Fruit fly (Drosophila melanogaster) whole organism, embryonic: ENCODE results near the gene CG14684.

ENCODE experiments used
- Blimp-1 ChIP-seq: fragments of 200-800 bp; sonication (Bioruptor generic); optimal IDR thresholded peaks from 3 replicates; lab custom pipeline; 2018; ENCODE audit warnings: missing biosample characterization, missing genetic modification characterization, mild to moderate bottlenecking, moderate library complexity, missing genetic modification reagents
- CG10366 ChIP-seq: fragments of 200-800 bp; sonication (Bioruptor generic); IDR thresholded peaks from 2 replicates; pipeline ENCODE4 v1.3.6; 2022; ENCODE audit warnings: missing biosample characterization, missing genetic modification characterization
- CG10959 ChIP-seq: fragments of 200-800 bp; sonication (Bioruptor generic); IDR thresholded peaks from 2 replicates; pipeline ENCODE4 v1.3.6; 2022; ENCODE audit warnings: missing biosample characterization, missing genetic modification characterization
- CG12071 ChIP-seq: fragments of 200-800 bp; sonication (Bioruptor generic); optimal IDR thresholded peaks from 3 replicates; lab custom pipeline; 2018; ENCODE audit warnings: missing biosample characterization, mild to moderate bottlenecking, missing genetic modification characterization
- CG1233 ChIP-seq: fragments of 200-800 bp; sonication (Bioruptor generic); optimal IDR thresholded peaks from 4 replicates; lab custom pipeline; 2018; ENCODE audit warnings: missing biosample characterization, mild to moderate bottlenecking, missing genetic modification characterization
- CG12659 ChIP-seq: fragments of 200-800 bp; sonication (Bioruptor generic); optimal IDR thresholded peaks from 3 replicates; lab custom pipeline; 2017; ENCODE audit warnings: mild to moderate bottlenecking, missing biosample characterization, missing genetic modification reagents, missing genetic modification characterization
- CG13123 ChIP-seq: fragments of 200-800 bp; sonication (Bioruptor generic); optimal IDR thresholded peaks from 2 replicates; lab custom pipeline; 2016; ENCODE audit warnings: missing biosample characterization, missing genetic modification characterization
- CG13287 ChIP-seq: fragments of 200-800 bp; sonication (Bioruptor generic); IDR thresholded peaks from 2 replicates; pipeline ENCODE4 v1.3.6; 2022; ENCODE audit warnings: missing biosample characterization, missing genetic modification characterization; ENCODE audit not compliant: partially characterized antibody
- CG14014 ChIP-seq: fragments of 200-800 bp; sonication (Bioruptor generic); IDR thresholded peaks from 2 replicates; pipeline ENCODE4 v1.3.6; 2022; ENCODE audit warnings: missing biosample characterization, missing genetic modification characterization
- CG2129 ChIP-seq: fragments of 200-800 bp; sonication (Bioruptor generic); IDR thresholded peaks from 2 replicates; pipeline ENCODE4 v1.3.6; 2022; ENCODE audit warnings: missing biosample characterization, missing genetic modification characterization; ENCODE audit not compliant: partially characterized antibody
- CG30020 ChIP-seq: fragments of 200-800 bp; optimal IDR thresholded peaks from 2 replicates; lab custom pipeline; 2019; ENCODE audit warnings: missing biosample characterization, mild to moderate bottlenecking, missing genetic modification characterization, moderate library complexity
- CG30431 ChIP-seq: fragments of 200-800 bp; sonication (Bioruptor generic); optimal IDR thresholded peaks from 2 replicates; lab custom pipeline; 2017; ENCODE audit warnings: missing biosample characterization, missing genetic modification characterization
- CG31388 ChIP-seq: fragments of 200-800 bp; sonication (Bioruptor generic); optimal IDR thresholded peaks from 2 replicates; lab custom pipeline; 2016; ENCODE audit warnings: missing biosample characterization, missing genetic modification characterization
- CG33557 ChIP-seq: fragments of 200-800 bp; sonication (Bioruptor generic); optimal IDR thresholded peaks from 2 replicates; lab custom pipeline; 2019; ENCODE audit warnings: missing biosample characterization, mild to moderate bottlenecking, missing genetic modification characterization, moderate library complexity
- CG3726 ChIP-seq: fragments of 200-800 bp; sonication (Bioruptor generic); IDR thresholded peaks from 3 replicates; pipeline ENCODE4, ENCODE4 v1.3.6; 2022; ENCODE audit warnings: missing biosample characterization, missing genetic modification characterization
- CG6175 ChIP-seq: fragments of 200-800 bp; sonication (Bioruptor generic); IDR thresholded peaks from 3 replicates; pipeline ENCODE4 v1.3.6; 2022; ENCODE audit warnings: missing biosample characterization, missing genetic modification characterization
- CG6683 ChIP-seq: fragments of 200-800 bp; sonication (Bioruptor generic); optimal IDR thresholded peaks from 2 replicates; lab custom pipeline; 2017; ENCODE audit warnings: missing biosample characterization, mild to moderate bottlenecking, missing genetic modification characterization, missing genetic modification reagents
- CG7839 ChIP-seq: fragments of 200-800 bp; sonication (Bioruptor generic); optimal IDR thresholded peaks from 3 replicates; lab custom pipeline; 2018; ENCODE audit warnings: missing biosample characterization, mild to moderate bottlenecking, missing genetic modification characterization, moderate library complexity
- CG9215 ChIP-seq: fragments of 200-800 bp; sonication (Bioruptor generic); IDR thresholded peaks from 2 replicates; pipeline ENCODE4 v1.3.6; 2022; ENCODE audit warnings: missing biosample characterization, missing genetic modification characterization
- Dll ChIP-seq: fragments of 200-800 bp; sonication (Bioruptor generic); IDR thresholded peaks from 4 replicates; pipeline ENCODE4 v1.3.6; 2022; ENCODE audit warnings: missing biosample characterization, missing genetic modification characterization; ENCODE audit not compliant: partially characterized antibody
- H2.0 ChIP-seq: fragments of 200-800 bp; sonication (Bioruptor generic); IDR thresholded peaks from 2 replicates; pipeline ENCODE4 v1.3.6; 2022; ENCODE audit warnings: missing biosample characterization, missing genetic modification characterization
- HLHmδ ChIP-seq: fragments of 200-800 bp; sonication (Bioruptor generic); optimal IDR thresholded peaks from 2 replicates; lab custom pipeline; 2018; ENCODE audit warnings: missing biosample characterization, mild to moderate bottlenecking, missing genetic modification characterization, moderate library complexity
- Nf-YB ChIP-seq: fragments of 200-800 bp; sonication (Bioruptor generic); optimal IDR thresholded peaks from 3 replicates; lab custom pipeline; 2019; ENCODE audit warnings: missing biosample characterization, mild to moderate bottlenecking, missing genetic modification characterization, moderate library complexity
- PHDP ChIP-seq: fragments of 200-800 bp; sonication (Bioruptor generic); optimal IDR thresholded peaks from 3 replicates; lab custom pipeline; 2018; ENCODE audit warnings: missing biosample characterization, mild to moderate bottlenecking, missing genetic modification characterization, moderate library complexity
- Ravus ChIP-seq: fragments of 200-800 bp; sonication (Bioruptor generic); IDR thresholded peaks from 2 replicates; pipeline ENCODE4 v1.3.6; 2022; ENCODE audit warnings: missing biosample characterization, missing genetic modification characterization
- Scr ChIP-seq: fragments of 200-800 bp; sonication (Bioruptor generic); IDR thresholded peaks from 2 replicates; pipeline ENCODE4 v1.3.6; 2022; ENCODE audit warnings: missing biosample characterization, missing genetic modification characterization; ENCODE audit not compliant: partially characterized antibody
- Sry-β ChIP-seq: fragments of 200-800 bp; sonication (Bioruptor generic); optimal IDR thresholded peaks from 2 replicates; lab custom pipeline; 2018; ENCODE audit warnings: missing biosample characterization, mild to moderate bottlenecking, missing genetic modification characterization, moderate library complexity
- TFAM ChIP-seq: fragments of 200-800 bp; sonication (Bioruptor generic); optimal IDR thresholded peaks from 2 replicates; lab custom pipeline; 2017; ENCODE audit warnings: missing biosample characterization, missing genetic modification characterization, inconsistent platforms
- ab ChIP-seq: fragments of 200-800 bp; sonication (Bioruptor generic); optimal IDR thresholded peaks from 2 replicates; lab custom pipeline; 2016; ENCODE audit warnings: missing biosample characterization, missing genetic modification characterization
- aop ChIP-seq: fragments of 200-800 bp; sonication (Bioruptor generic); IDR thresholded peaks from 2 replicates; pipeline ENCODE4 v1.3.6; 2022; ENCODE audit warnings: missing biosample characterization, missing genetic modification characterization
- ap ChIP-seq: fragments of 200-800 bp; sonication (Bioruptor generic); IDR thresholded peaks from 2 replicates; pipeline ENCODE4 v1.3.6; 2022; ENCODE audit warnings: missing biosample characterization, missing genetic modification characterization
- ara ChIP-seq: fragments of 200-800 bp; sonication (Bioruptor generic); IDR thresholded peaks from 2 replicates; pipeline ENCODE4 v1.3.6; 2022; ENCODE audit warnings: missing biosample characterization, missing genetic modification characterization
- az2 ChIP-seq: fragments of 200-800 bp; sonication (Bioruptor generic); optimal IDR thresholded peaks from 3 replicates; lab custom pipeline; 2016; ENCODE audit warnings: missing biosample characterization, missing genetic modification characterization
- btn ChIP-seq: fragments of 200-800 bp; sonication (Bioruptor generic); optimal IDR thresholded peaks from 2 replicates; lab custom pipeline; 2016; ENCODE audit warnings: missing biosample characterization, missing genetic modification characterization
- ftz-f1 ChIP-seq: fragments of 200-800 bp; sonication (Bioruptor generic); optimal IDR thresholded peaks from 2 replicates; lab custom pipeline; 2016; ENCODE audit warnings: missing biosample characterization, missing genetic modification characterization
- gro ChIP-seq: fragments of 200-800 bp; sonication (Bioruptor generic); optimal IDR thresholded peaks from 2 replicates; lab custom pipeline; 2016; ENCODE audit warnings: missing biosample characterization, missing genetic modification characterization
- hkb ChIP-seq, 2 experiments: fragments of 200-800 bp in 1 of 2; fragments of >200 bp in 1 of 2; sonication (Bioruptor generic) in 1 of 2; IDR thresholded peaks in 1 of 2; optimal IDR thresholded peaks in 1 of 2; 2 replicates each; pipeline versions ENCODE4 v1.3.6 to Lab custom; 2017 to 2022; ENCODE audit warnings: missing biosample characterization in 1 of 2, missing genetic modification characterization in 1 of 2
- kay ChIP-seq: fragments of 200-800 bp; sonication (Bioruptor generic); optimal IDR thresholded peaks from 2 replicates; lab custom pipeline; 2016; ENCODE audit warnings: missing biosample characterization, missing genetic modification characterization
- lbe ChIP-seq: fragments of 200-800 bp; sonication (Bioruptor generic); optimal IDR thresholded peaks from 2 replicates; lab custom pipeline; 2016; ENCODE audit warnings: missing biosample characterization, mild to moderate bottlenecking, missing genetic modification characterization
- lola ChIP-seq, 3 experiments: fragments of >200 bp in 2 of 3; fragments of 200-800 bp in 1 of 3; sonication (Bioruptor generic) in 1 of 3; optimal IDR thresholded peaks; 2 replicates each; lab custom pipeline; 2017 to 2019; ENCODE audit warnings: missing biosample characterization in 3 of 3, missing genetic modification characterization in 3 of 3, mild to moderate bottlenecking in 1 of 3, moderate library complexity in 1 of 3
- pb ChIP-seq: fragments of 200-800 bp; sonication (Bioruptor generic); optimal IDR thresholded peaks from 3 replicates; lab custom pipeline; 2016; ENCODE audit warnings: missing biosample characterization, missing genetic modification characterization
- pzg ChIP-seq: fragments of 200-800 bp; sonication (Bioruptor generic); optimal IDR thresholded peaks from 3 replicates; lab custom pipeline; 2018; ENCODE audit warnings: missing biosample characterization, mild to moderate bottlenecking, missing genetic modification characterization, moderate library complexity
- run ChIP-seq: fragments of 200-800 bp; sonication (Bioruptor generic); optimal IDR thresholded peaks from 3 replicates; lab custom pipeline; 2018; ENCODE audit warnings: missing biosample characterization, mild to moderate bottlenecking, missing genetic modification characterization
- sens ChIP-seq: fragments of 200-800 bp; sonication (Bioruptor generic); peaks from one replicate; lab custom pipeline; 2016; ENCODE audit warnings: missing biosample characterization, missing genetic modification characterization
- slou ChIP-seq: fragments of 200-800 bp; sonication (Bioruptor generic); optimal IDR thresholded peaks from 3 replicates; lab custom pipeline; 2016; ENCODE audit warnings: missing biosample characterization, missing genetic modification characterization
- slp2 ChIP-seq: fragments of 200-800 bp; sonication (Bioruptor generic); optimal IDR thresholded peaks from 2 replicates; lab custom pipeline; 2016; ENCODE audit warnings: missing biosample characterization, missing genetic modification characterization
- sqz ChIP-seq: fragments of 200-800 bp; sonication (Bioruptor generic); optimal IDR thresholded peaks from 3 replicates; lab custom pipeline; 2018; ENCODE audit warnings: missing biosample characterization, mild to moderate bottlenecking, missing genetic modification characterization
- tll ChIP-seq, 2 experiments: fragments of 200-800 bp in 1 of 2; fragments of >200 bp in 1 of 2; sonication (Bioruptor generic) in 1 of 2; optimal IDR thresholded peaks; 2 replicates each; lab custom pipeline; 2017 to 2019; ENCODE audit warnings: missing biosample characterization in 2 of 2, missing genetic modification characterization in 2 of 2, mild to moderate bottlenecking in 1 of 2, moderate library complexity in 1 of 2
- twi ChIP-seq: fragments of 200-800 bp; optimal IDR thresholded peaks from 2 replicates; lab custom pipeline; 2019; ENCODE audit warnings: missing biosample characterization, mild to moderate bottlenecking, missing genetic modification characterization, moderate library complexity

CG14684 gene

DNA sequence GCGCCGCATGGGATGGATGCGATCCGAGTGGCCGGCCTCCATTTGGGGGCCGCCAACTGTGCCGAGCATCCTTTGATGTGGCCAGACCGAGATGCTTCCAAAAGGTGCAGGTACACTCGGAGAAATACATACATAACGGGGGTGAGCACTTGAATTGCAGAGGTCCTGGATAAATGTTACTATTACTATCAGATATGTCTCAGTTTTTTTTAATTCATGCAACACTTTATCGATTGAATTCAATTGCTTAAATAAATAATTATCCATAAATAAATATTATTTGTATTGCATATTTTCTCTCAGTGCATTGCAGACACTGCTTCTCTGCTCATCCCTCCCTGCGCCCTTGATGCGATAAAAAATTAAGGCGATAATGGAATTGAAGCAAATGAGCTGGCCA is 45.7 kb upstream of the CG14684 start (continued):
- no peak for TF ChIP-seq twi (tag; lab: Kevin White, UChicago)
- TF ChIP-seq lola (GFP tag; optimal IDR thresholded peaks at IDR 0.05; lab: Kevin White, UChicago): peak in 1 of 3 experiments; percentile 27
- TF ChIP-seq Dll: no peak
- no peak for TF ChIP-seq CG12659 (GFP tag; lab: Kevin White, UChicago)
- no peak for TF ChIP-seq pzg (GFP tag; lab: Kevin White, UChicago)
- TF ChIP-seq CG3726 (GFP tag; lab: Robert Waterston, UW): no peak
- TF ChIP-seq sens (GFP tag; lab: Kevin White, UChicago): peak; percentile 45
- TF ChIP-seq CG30020 (tag; lab: Kevin White, UChicago): no peak
- no peak for TF ChIP-seq CG13287 (GFP tag; lab: Robert Waterston, UW)

DNA sequence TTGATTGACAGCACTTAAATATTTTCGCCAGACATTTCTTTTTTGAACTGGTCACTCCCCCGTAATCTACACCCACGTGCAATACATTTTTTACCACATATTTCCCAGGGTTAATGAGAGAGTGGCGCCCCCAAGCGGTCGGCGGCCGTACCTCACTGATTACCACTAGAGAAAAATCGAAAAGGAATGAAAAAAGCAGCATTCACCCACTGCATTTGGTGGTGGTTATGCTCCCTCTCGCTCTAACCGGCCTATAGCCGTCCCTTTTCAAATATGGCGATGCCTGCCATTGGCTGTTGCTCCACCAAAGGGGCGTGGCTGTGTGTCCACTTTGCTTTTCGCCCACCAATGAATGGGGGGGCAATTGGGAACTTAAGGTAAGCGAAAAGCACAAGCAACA is 41.8 kb upstream of the CG14684 start:
- TF ChIP-seq ap (GFP tag; lab: Robert Waterston, UW) (0 out of 2 replicates have a peak, but pooled peaks have one; percentile 16), HLHmδ (GFP tag; lab: Kevin White, UChicago) (peak; percentile 85), CG10366 (GFP tag; lab: Robert Waterston, UW) (peak; percentile 32; the same call in 1 of the 2 replicates), pb (GFP tag; lab: Kevin White, UChicago) (peak; percentile 69), ftz-f1 (no peak), Ravus (GFP tag; lab: Robert Waterston, UW) (no peak), CG33557 (GFP tag; lab: Kevin White, UChicago) (peak; percentile 65), CG2129 (GFP tag; lab: Robert Waterston, UW) (no peak), CG6175 (GFP tag; lab: Robert Waterston, UW) (no peak), aop (no peak), CG31388 (GFP tag; lab: Kevin White, UChicago) (no peak), sqz (GFP tag; lab: Kevin White, UChicago) (peak; percentile 89), CG30431 (GFP tag; lab: Kevin White, UChicago) (no peak), CG9215 (no peak), slou (GFP tag; lab: Kevin White, UChicago) (no peak), kay (GFP tag; lab: Kevin White, UChicago) (no peak), CG6683 (GFP tag; lab: Kevin White, UChicago) (no peak), CG7839 (tag; lab: Kevin White, UChicago) (peak; percentile 32), Nf-YB (peak; percentile 100), CG14014 (no peak), Scr (GFP tag; lab: Robert Waterston, UW) (peak; percentile 12; the same call in 1 of the 2 replicates), run (tag; lab: Kevin White, UChicago) (peak; percentile 16), CG10959 (GFP tag; lab: Robert Waterston, UW) (peak; percentile 33; the same call in 1 of the 2 replicates), lbe (GFP tag; lab: Kevin White, UChicago) (no peak), gro (no peak), ab (GFP tag; lab: Kevin White, UChicago) (no peak), TFAM (GFP tag; lab: Kevin White, UChicago) (peak; percentile 16), tll (GFP tag; optimal IDR thresholded peaks at IDR 0.05; lab: Kevin White, UChicago) (no peak), CG12071 (peak; percentile 82), ara (GFP tag; lab: Robert Waterston, UW) (peak; percentile 56; the same call in 1 of the 2 replicates), az2 (peak; percentile 53), Blimp-1 (GFP tag; lab: Kevin White, UChicago) (peak; percentile 49), hkb (optimal IDR thresholded peaks at IDR 0.05; lab: Kevin White, UChicago) (no peak), hkb (GFP tag; IDR thresholded peaks at IDR 0.05; lab: Robert Waterston, UW) (peak; percentile 72), Sry-β (peak; percentile 31), PHDP (peak; percentile 48), CG13123 (GFP tag; lab: Kevin White, UChicago) (no peak), slp2 (GFP tag; lab: Kevin White, UChicago) (peak; percentile 14), btn (GFP tag; lab: Kevin White, UChicago) (no peak), H2.0 (peak; percentile 29), CG1233 (GFP tag; lab: Kevin White, UChicago) (peak; percentile 68)
